Worm (Caenorhabditis elegans): Measurements from ENCODE around the gene C01F6.14.

- TF ChIP-seq nhr-76 (tag; optimal IDR thresholded peaks at IDR 0.05) (no peak), dmd-6 (GFP tag; IDR thresholded peaks at IDR 0.05) (no peak), T20F7.1 (GFP tag; optimal IDR thresholded peaks at IDR 0.05) (no peak), ZK337.2 (GFP tag; IDR thresholded peaks at IDR 0.05) (no peak), jun-1 (tag; optimal IDR thresholded peaks at IDR 0.05) (no peak), skn-1 (tag; optimal IDR thresholded peaks at IDR 0.05) (no peak), ces-1 (GFP tag; optimal IDR thresholded peaks at IDR 0.05) (no peak), zag-1 (tag; optimal IDR thresholded peaks at IDR 0.05) (no peak), gei-8 (GFP tag; optimal IDR thresholded peaks at IDR 0.05) (no peak), nhr-6 (tag; optimal IDR thresholded peaks at IDR 0.05) (no peak), F44E2.7 (GFP tag; IDR thresholded peaks at IDR 0.05) (no peak), tag-97 (GFP tag; IDR thresholded peaks at IDR 0.05) (no peak), unc-130 (GFP tag; optimal IDR thresholded peaks at IDR 0.05) (no peak)
These were observed 13.8 kb upstream of the C01F6.14 start for ce11 chrIV:9117700-9118099.
